Fruit fly (Drosophila melanogaster): Measurements from ENCODE around the gene mRpL47.

The mRpL47 gene

DNA sequence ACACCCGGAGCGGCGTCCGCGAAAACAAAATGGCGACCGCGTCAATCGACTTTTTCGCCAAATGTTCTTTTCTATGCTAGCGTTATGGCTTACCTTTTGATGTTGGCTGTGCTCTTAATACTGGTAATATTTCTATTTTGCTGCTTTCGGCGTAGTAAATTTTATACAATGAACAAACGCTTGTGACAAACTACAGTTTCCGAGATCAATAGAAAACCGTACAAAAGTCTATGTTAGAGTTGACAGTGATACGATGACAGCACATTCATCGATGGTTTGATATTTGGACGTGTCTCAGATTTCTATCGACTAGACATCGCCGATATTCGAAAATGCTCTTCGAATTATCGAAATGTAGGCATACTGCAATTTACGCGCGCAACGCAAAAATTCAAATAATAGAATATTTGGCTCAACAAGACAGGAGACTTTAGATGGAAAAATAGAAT lies 5.6 kb downstream of the mRpL47 start, which contains the start of gene rump (continued):
- no peak for TF ChIP-seq CG1647 (GFP tag; optimal IDR thresholded peaks at IDR 0.05)
- TF ChIP-seq sc (optimal IDR thresholded peaks at IDR 0.05) = no peak
- no peak for TF ChIP-seq sc (GFP tag; optimal IDR thresholded peaks at IDR 0.05)
- TF ChIP-seq CG10654 (GFP tag; optimal IDR thresholded peaks at IDR 0.05) = no peak
- TF ChIP-seq Abd-B (GFP tag; optimal IDR thresholded peaks at IDR 0.05) = no peak
- TF ChIP-seq zen (tag; optimal IDR thresholded peaks at IDR 0.05) = peak; percentile 43
- no peak for TF ChIP-seq CkIIα-i1 (GFP tag; IDR thresholded peaks at IDR 0.05)
- TF ChIP-seq Hand (GFP tag; optimal IDR thresholded peaks at IDR 0.05) = no peak
- TF ChIP-seq CG6683 (GFP tag; optimal IDR thresholded peaks at IDR 0.05) = no peak
- no peak for TF ChIP-seq CG7357 (GFP tag; IDR thresholded peaks at IDR 0.05)
- peak; percentile 25 for TF ChIP-seq NC2β (GFP tag; optimal IDR thresholded peaks at IDR 0.05)
- no peak for TF ChIP-seq CG11085 (GFP tag; IDR thresholded peaks at IDR 0.05)
- peak; percentile 34 for TF ChIP-seq CG15601 (tag; optimal IDR thresholded peaks at IDR 0.05)
- no peak for TF ChIP-seq lov (optimal IDR thresholded peaks at IDR 0.05)
- TF ChIP-seq lov (GFP tag; IDR thresholded peaks at IDR 0.05) = no peak
- peak; percentile 49 for TF ChIP-seq gro (GFP tag; optimal IDR thresholded peaks at IDR 0.05)
- TF ChIP-seq sd (tag; optimal IDR thresholded peaks at IDR 0.05) = peak; percentile 60
- TF ChIP-seq CG10462 (GFP tag; optimal IDR thresholded peaks at IDR 0.05) = no peak
- no peak for TF ChIP-seq CG10274 (GFP tag; optimal IDR thresholded peaks at IDR 0.05)
- TF ChIP-seq CG43689 (GFP tag; IDR thresholded peaks at IDR 0.05) = no peak
- TF ChIP-seq PHDP (tag; optimal IDR thresholded peaks at IDR 0.05) = no peak
- TF ChIP-seq p53 (GFP tag; optimal IDR thresholded peaks at IDR 0.05) = no peak
- TF ChIP-seq CG12942 (GFP tag; optimal IDR thresholded peaks at IDR 0.05) = no peak
- no peak for TF ChIP-seq CTCF (GFP tag; optimal IDR thresholded peaks at IDR 0.05)
- TF ChIP-seq mirr (GFP tag; optimal IDR thresholded peaks at IDR 0.05) = no peak
- no peak for TF ChIP-seq CG31224 (GFP tag; IDR thresholded peaks at IDR 0.05)
- no peak for TF ChIP-seq CG8478 (optimal IDR thresholded peaks at IDR 0.05)
- no peak for TF ChIP-seq org-1 (GFP tag; optimal IDR thresholded peaks at IDR 0.05)
- no peak for TF ChIP-seq CG17612 (GFP tag; IDR thresholded peaks at IDR 0.05)
- no peak for TF ChIP-seq kah (GFP tag; optimal IDR thresholded peaks at IDR 0.05)
- no peak for TF ChIP-seq CG4328 (GFP tag; optimal IDR thresholded peaks at IDR 0.05)
- TF ChIP-seq CG10209 (GFP tag; optimal IDR thresholded peaks at IDR 0.05) = no peak
- peak; percentile 98 for TF ChIP-seq BEAF-32 (GFP tag; optimal IDR thresholded peaks at IDR 0.05)
- peak; percentile 40 for TF ChIP-seq CG30020 (tag; optimal IDR thresholded peaks at IDR 0.05)
- no peak for TF ChIP-seq Asciz (GFP tag; optimal IDR thresholded peaks at IDR 0.05)
- TF ChIP-seq CG17568 (GFP tag; optimal IDR thresholded peaks at IDR 0.05) = peak; percentile 3
- TF ChIP-seq CG10366 (GFP tag; IDR thresholded peaks at IDR 0.05) = no peak

DNA sequence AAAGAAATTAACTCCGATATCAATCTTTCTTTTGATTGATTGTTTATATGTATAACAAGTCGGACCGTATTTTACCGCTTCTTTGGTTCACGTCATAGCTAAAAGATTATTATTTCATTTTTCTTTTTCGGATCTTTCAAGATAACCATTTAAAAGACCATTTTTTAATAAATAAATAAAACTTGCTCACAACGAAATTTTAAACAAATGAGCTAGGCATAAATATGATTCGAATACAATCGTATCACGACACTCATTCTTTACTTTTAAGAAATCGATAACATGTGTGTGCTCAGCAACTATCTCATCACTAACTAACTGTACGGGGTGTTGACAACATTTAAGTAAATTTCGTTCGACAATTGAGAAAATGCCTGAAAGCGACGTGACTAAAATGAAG lies 11.4 kb downstream of the mRpL47 start, which contains the start of gene CG8149:
CG8149 (plus strand) TSS at position 302 of the 400 bp plus-strand sequence.
- TF ChIP-seq zen2 (GFP tag; IDR thresholded peaks at IDR 0.05; ENCODE audit: partially characterized antibody) = peak; percentile 95
- TF ChIP-seq ash1 (GFP tag; optimal IDR thresholded peaks at IDR 0.05) = no peak
- TF ChIP-seq amos (GFP tag; IDR thresholded peaks at IDR 0.05; ENCODE audit: partially characterized antibody) = peak; percentile 86
- peak; percentile 88 for TF ChIP-seq CG34224 (GFP tag; IDR thresholded peaks at IDR 0.05; ENCODE audit: partially characterized antibody)
- TF ChIP-seq Poxn (GFP tag; IDR thresholded peaks at IDR 0.05) = no peak
- TF ChIP-seq tgo (GFP tag; IDR thresholded peaks at IDR 0.05) = no peak
- TF ChIP-seq Dll (GFP tag; IDR thresholded peaks at IDR 0.05; ENCODE audit: partially characterized antibody) = peak; percentile 97
- TF ChIP-seq gcm2 (GFP tag; optimal IDR thresholded peaks at IDR 0.05) = no peak
- no peak for TF ChIP-seq eyg (GFP tag; optimal IDR thresholded peaks at IDR 0.05)
- TF ChIP-seq caup (GFP tag; optimal IDR thresholded peaks at IDR 0.05; ENCODE audit: severe bottlenecking) = no peak
- TF ChIP-seq fd3F (GFP tag; optimal IDR thresholded peaks at IDR 0.05) = no peak
- peak; percentile 51 for TF ChIP-seq Lhr (GFP tag; optimal IDR thresholded peaks at IDR 0.05)
- TF ChIP-seq CG17829 (tag; optimal IDR thresholded peaks at IDR 0.05) = peak; percentile 22
- TF ChIP-seq abd-A (tag; optimal IDR thresholded peaks at IDR 0.05) = no peak
- no peak for TF ChIP-seq fru (optimal IDR thresholded peaks at IDR 0.05)
- no peak for TF ChIP-seq CG7786 (GFP tag; optimal IDR thresholded peaks at IDR 0.05)
- no peak for TF ChIP-seq gce (GFP tag; IDR thresholded peaks at IDR 0.05)
- TF ChIP-seq HLH4C (GFP tag; IDR thresholded peaks at IDR 0.05; ENCODE audit: partially characterized antibody) = peak; percentile 88
